Worm (Caenorhabditis elegans) whole organism, L1 larva: Measurements from ENCODE around the gene col-146.

ENCODE experiments used
- C16A3.4 ChIP-seq: fragments of 150-350 bp; optimal IDR thresholded peaks from 2 replicates; lab custom pipeline; 2014; ENCODE audit warnings: missing biosample characterization, missing genetic modification characterization
- blmp-1 ChIP-seq: fragments of 150-350 bp; optimal IDR thresholded peaks from 2 replicates; lab custom pipeline; 2014; ENCODE audit warnings: missing biosample characterization, missing genetic modification characterization
- ceh-82 ChIP-seq, 3 experiments: fragments of 150-350 bp in 1 of 3; sonication (generic microtip) in 2 of 3; optimal IDR thresholded peaks; 2 replicates each; lab custom pipeline; 2014 to 2017; ENCODE audit warnings: missing biosample characterization in 3 of 3, missing genetic modification characterization in 3 of 3
- ceh-90 ChIP-seq: sonication (generic microtip); optimal IDR thresholded peaks from 2 replicates; lab custom pipeline; 2016; ENCODE audit warnings: missing genetic modification characterization, missing compliant biosample characterization
- ces-1 ChIP-seq: fragments of 150-350 bp; optimal IDR thresholded peaks from 2 replicates; lab custom pipeline; 2014; ENCODE audit warnings: missing biosample characterization, missing genetic modification reagents, missing genetic modification characterization
- dpl-1 ChIP-seq, 3 experiments: fragments of 150-350 bp in 2 of 3; sonication (generic microtip) in 1 of 3; optimal IDR thresholded peaks; 2 replicates each; lab custom pipeline; 2014 to 2017; ENCODE audit warnings: missing biosample characterization in 3 of 3, missing genetic modification characterization in 3 of 3, missing genetic modification reagents in 3 of 3
- dsc-1 ChIP-seq: sonication (generic microtip); optimal IDR thresholded peaks from 2 replicates; lab custom pipeline; 2016; ENCODE audit warnings: mild to moderate bottlenecking, missing genetic modification characterization, missing compliant biosample characterization
- efl-1 ChIP-seq, 4 experiments: fragments of 150-350 bp; optimal IDR thresholded peaks in 3 of 4; peaks in 1 of 4; 1 replicate in 1 of 4; 2 replicates in 3 of 4; lab custom pipeline; 2014; ENCODE audit warnings: missing biosample characterization in 2 of 4, missing genetic modification characterization in 2 of 4, missing genetic modification reagents in 2 of 4
- egl-13 ChIP-seq: sonication (generic microtip); optimal IDR thresholded peaks from 2 replicates; lab custom pipeline; 2016; ENCODE audit warnings: missing genotype, missing genetic modification reagents, missing genetic modification characterization, missing compliant biosample characterization
- egl-27 ChIP-seq, 2 experiments: fragments of 150-350 bp in 1 of 2; sonication (generic microtip); optimal IDR thresholded peaks; 3 replicates each; lab custom pipeline; 2017 to 2018; ENCODE audit warnings: missing biosample characterization in 2 of 2, missing genetic modification characterization in 2 of 2, missing genetic modification reagents in 2 of 2
- elt-3 ChIP-seq, 6 experiments: fragments of 150-350 bp in 1 of 6; sonication (generic microtip); optimal IDR thresholded peaks; 2 replicates each; lab custom pipeline; 2017 to 2018; ENCODE audit warnings: missing biosample characterization in 6 of 6, missing genetic modification characterization in 6 of 6, inconsistent platforms in 1 of 6
- fkh-10 ChIP-seq: sonication (generic microtip); optimal IDR thresholded peaks from 2 replicates; lab custom pipeline; 2017; ENCODE audit warnings: missing biosample characterization, missing genetic modification reagents, missing genetic modification characterization
- fkh-8 ChIP-seq: sonication (generic microtip); optimal IDR thresholded peaks from 2 replicates; lab custom pipeline; 2016; ENCODE audit warnings: mild to moderate bottlenecking, missing genetic modification characterization, missing compliant biosample characterization
- fos-1 ChIP-seq: fragments of 150-350 bp; optimal IDR thresholded peaks from 2 replicates; lab custom pipeline; 2014; ENCODE audit warnings: missing biosample characterization, missing genetic modification characterization
- grh-1 ChIP-seq: fragments of 200-800 bp; sonication (Bioruptor generic); IDR thresholded peaks from 2 replicates; pipeline ENCODE4 v1.3.6; 2022; ENCODE audit warnings: missing genetic modification reagents, missing genetic modification characterization, missing compliant biosample characterization
- lin-13 ChIP-seq: fragments of 150-350 bp; optimal IDR thresholded peaks from 2 replicates; lab custom pipeline; 2014; ENCODE audit warnings: missing biosample characterization, missing genetic modification reagents, missing genetic modification characterization
- lin-15B ChIP-seq: fragments of 150-350 bp; sonication (generic microtip); optimal IDR thresholded peaks from 3 replicates; lab custom pipeline; 2014; ENCODE audit warnings: missing biosample characterization, missing genetic modification characterization
- lin-35 ChIP-seq, 2 experiments: fragments of 150-350 bp; optimal IDR thresholded peaks; 2 replicates each; lab custom pipeline; 2014; ENCODE audit warnings: missing biosample characterization in 2 of 2, missing genetic modification characterization in 2 of 2, missing genetic modification reagents in 2 of 2
- lin-39 ChIP-seq: fragments of 150-350 bp; optimal IDR thresholded peaks from 2 replicates; lab custom pipeline; 2014; ENCODE audit warnings: missing biosample characterization, missing genetic modification reagents, missing genetic modification characterization
- lir-3 ChIP-seq: sonication (generic microtip); optimal IDR thresholded peaks from 2 replicates; lab custom pipeline; 2016; ENCODE audit warnings: mild to moderate bottlenecking, missing genetic modification characterization, moderate library complexity, missing compliant biosample characterization; ENCODE audit not compliant: poor library complexity
- lsy-2 ChIP-seq, 2 experiments: fragments of 150-350 bp; optimal IDR thresholded peaks; 2 replicates each; lab custom pipeline; 2014; ENCODE audit warnings: missing biosample characterization in 2 of 2, missing genetic modification characterization in 2 of 2
- mab-9 ChIP-seq: fragments of 200-800 bp; sonication (Bioruptor generic); IDR thresholded peaks from 2 replicates; pipeline ENCODE4 v1.3.6; 2022; ENCODE audit warnings: missing genetic modification reagents, missing genetic modification characterization, missing compliant biosample characterization
- mef-2 ChIP-seq: fragments of 150-350 bp; optimal IDR thresholded peaks from 2 replicates; lab custom pipeline; 2014; ENCODE audit warnings: missing biosample characterization, missing genetic modification characterization
- nhr-12 ChIP-seq: sonication (generic microtip); optimal IDR thresholded peaks from 2 replicates; lab custom pipeline; 2017; ENCODE audit warnings: missing biosample characterization, missing genetic modification characterization
- nhr-19 ChIP-seq: fragments of 200-800 bp; sonication (Bioruptor generic); conservative IDR thresholded peaks from 2 replicates; pipeline ENCODE4 v1.3.6; 2022; ENCODE audit warnings: missing genetic modification characterization, missing compliant biosample characterization
- nhr-20 ChIP-seq: sonication (generic microtip); optimal IDR thresholded peaks from 2 replicates; lab custom pipeline; 2016; ENCODE audit warnings: mild to moderate bottlenecking, missing genetic modification characterization, missing compliant biosample characterization
- nhr-237 ChIP-seq: fragments of 150-350 bp; optimal IDR thresholded peaks from 2 replicates; lab custom pipeline; 2014; ENCODE audit warnings: missing biosample characterization, missing genetic modification characterization
- nhr-47 ChIP-seq: sonication (generic microtip); optimal IDR thresholded peaks from 2 replicates; lab custom pipeline; 2016; ENCODE audit warnings: mild to moderate bottlenecking, missing genetic modification characterization, moderate library complexity, missing compliant biosample characterization
- nhr-71 ChIP-seq: sonication (generic microtip); optimal IDR thresholded peaks from 2 replicates; lab custom pipeline; 2016; ENCODE audit warnings: mild to moderate bottlenecking, missing genetic modification characterization, moderate library complexity, missing compliant biosample characterization
- nhr-85 ChIP-seq: sonication (generic microtip); peaks from one replicate; lab custom pipeline; 2016; ENCODE audit warnings: missing genetic modification characterization, inconsistent platforms, missing compliant biosample characterization
- pqm-1 ChIP-seq: sonication (generic microtip); optimal IDR thresholded peaks from 3 replicates; lab custom pipeline; 2017; ENCODE audit warnings: missing biosample characterization, missing genetic modification characterization
- rnt-1 ChIP-seq: sonication (generic microtip); optimal IDR thresholded peaks from 2 replicates; lab custom pipeline; 2016; ENCODE audit warnings: mild to moderate bottlenecking, missing genetic modification characterization, moderate library complexity, missing compliant biosample characterization
- skn-1 ChIP-seq: fragments of 150-350 bp; optimal IDR thresholded peaks from 2 replicates; lab custom pipeline; 2014; ENCODE audit warnings: missing biosample characterization, missing genetic modification characterization
- snpc-4 ChIP-seq: fragments of 150-350 bp; optimal IDR thresholded peaks from 2 replicates; lab custom pipeline; 2014; ENCODE audit warnings: missing biosample characterization, missing genetic modification characterization
- snu-23 ChIP-seq: sonication (generic microtip); optimal IDR thresholded peaks from 2 replicates; lab custom pipeline; 2016; ENCODE audit warnings: missing genetic modification characterization, missing compliant biosample characterization
- sox-4 ChIP-seq: sonication (generic microtip); optimal IDR thresholded peaks from 2 replicates; lab custom pipeline; 2016; ENCODE audit warnings: missing genetic modification characterization, missing compliant biosample characterization
- sptf-1 ChIP-seq: fragments of 150-350 bp; optimal IDR thresholded peaks from 2 replicates; lab custom pipeline; 2014; ENCODE audit warnings: missing biosample characterization, missing genetic modification characterization
- swsn-7 ChIP-seq: sonication (generic microtip); optimal IDR thresholded peaks from 2 replicates; lab custom pipeline; 2016; ENCODE audit warnings: missing genetic modification characterization, missing compliant biosample characterization
- tlp-1 ChIP-seq: fragments of 150-350 bp; optimal IDR thresholded peaks from 2 replicates; lab custom pipeline; 2014; ENCODE audit warnings: missing biosample characterization, missing genetic modification characterization
- unc-130 ChIP-seq: fragments of 150-350 bp; optimal IDR thresholded peaks from 2 replicates; lab custom pipeline; 2017; ENCODE audit warnings: missing biosample characterization, missing genetic modification characterization, inconsistent platforms
- unc-98 ChIP-seq: fragments of 200-800 bp; sonication (Bioruptor generic); IDR thresholded peaks from 2 replicates; pipeline ENCODE4 v1.3.6; 2022; ENCODE audit warnings: missing genetic modification characterization, missing compliant biosample characterization
- xbp-1 ChIP-seq: sonication (generic microtip); optimal IDR thresholded peaks from 2 replicates; lab custom pipeline; 2016; ENCODE audit warnings: missing genetic modification characterization, missing compliant biosample characterization
- zip-4 ChIP-seq: fragments of 200-800 bp; sonication (Bioruptor generic); optimal IDR thresholded peaks from 2 replicates; lab custom pipeline; 2018; ENCODE audit warnings: mild to moderate bottlenecking, missing genetic modification characterization, moderate library complexity, missing compliant biosample characterization
- ztf-11 ChIP-seq, 2 experiments: sonication (generic microtip); optimal IDR thresholded peaks; 2 replicates each; lab custom pipeline; 2016 to 2017; ENCODE audit warnings: missing genetic modification characterization in 2 of 2, missing biosample characterization in 1 of 2, missing compliant biosample characterization in 1 of 2
- ztf-4 ChIP-seq: fragments of 150-350 bp; optimal IDR thresholded peaks from 2 replicates; lab custom pipeline; 2014; ENCODE audit warnings: missing biosample characterization, missing genetic modification characterization

col-146 gene

ce11 chrV:9645507-9645906, 15.8 kb downstream of the col-146 start, which contains the start of the genes atl-1 and hcp-2:
Gene atl-1, minus strand, starts transcription at chrV:9645595.
Gene hcp-2, plus strand, starts transcription at chrV:9645859.
- TF ChIP-seq skn-1 (tag; lab: Kevin White, UChicago) (no peak), nhr-47 (no peak), efl-1 (optimal IDR thresholded peaks at IDR 0.05; lab: Kevin White, UChicago) (peak; percentile 69 to 83), efl-1 (GFP tag; optimal IDR thresholded peaks at IDR 0.05 in 1 of 2; lab: Kevin White, UChicago) (peak; percentile 78 to 97), swsn-7 (tag; lab: Kevin White, UChicago) (no peak), ztf-11 (tag; optimal IDR thresholded peaks at IDR 0.05; lab: Kevin White, UChicago) (no peak), lin-35 (GFP tag; optimal IDR thresholded peaks at IDR 0.05; lab: Kevin White, UChicago) (peak; percentile 49 to 87), ces-1 (GFP tag; lab: Kevin White, UChicago) (no peak), dpl-1 (GFP tag; optimal IDR thresholded peaks at IDR 0.05; lab: Kevin White, UChicago) (peak; percentile 50 to 82 (median 70)), lin-15B (tag; lab: Kevin White, UChicago) (peak; percentile 11), snpc-4 (tag; lab: Kevin White, UChicago) (no peak), sox-4 (tag; lab: Kevin White, UChicago) (no peak), mef-2 (tag; lab: Kevin White, UChicago) (no peak), tlp-1 (tag; lab: Kevin White, UChicago) (no peak), unc-130 (tag; lab: Kevin White, UChicago) (no peak), sptf-1 (tag; lab: Kevin White, UChicago) (no peak), C16A3.4 (tag; lab: Kevin White, UChicago) (peak; percentile 9)

ce11 chrV:9651294-9651693, 21.6 kb downstream of the col-146 start, which contains the start of gene T06E4.21:
Gene T06E4.21, plus strand, starts transcription at chrV:9651594.
- no peak for TF ChIP-seq swsn-7 (tag; lab: Kevin White, UChicago)
- no peak for TF ChIP-seq ceh-82 (tag; optimal IDR thresholded peaks at IDR 0.05; lab: Kevin White, UChicago)
- no peak for TF ChIP-seq nhr-19 (GFP tag; lab: Robert Waterston, UW)
- TF ChIP-seq ztf-4 (tag; lab: Kevin White, UChicago), result no peak
- no peak for TF ChIP-seq ceh-90 (tag; lab: Kevin White, UChicago)
- no peak for TF ChIP-seq blmp-1 (tag; lab: Kevin White, UChicago)
- TF ChIP-seq sox-4 (tag; lab: Kevin White, UChicago), result no peak
- TF ChIP-seq, all 84 proteins: peak for 0

ce11 chrV:9654154-9654805, 24.5 kb downstream of the col-146 start, which contains the start of gene cyp-29A4:
Gene cyp-29A4, plus strand, starts transcription at chrV:9654755.
- no peak for TF ChIP-seq egl-27 (tag; optimal IDR thresholded peaks at IDR 0.05; lab: Kevin White, UChicago)
- TF ChIP-seq dsc-1 (tag; lab: Kevin White, UChicago), result no peak
- TF ChIP-seq nhr-71 (tag; lab: Kevin White, UChicago), result peak; percentile 72
- TF ChIP-seq blmp-1 (tag; lab: Kevin White, UChicago), result peak; percentile 58
- TF ChIP-seq unc-98 (GFP tag; lab: Robert Waterston, UW), result no peak
- peak in 1 of 2 experiments; percentile 29 for TF ChIP-seq lin-35 (GFP tag; optimal IDR thresholded peaks at IDR 0.05; lab: Kevin White, UChicago)
- TF ChIP-seq egl-13 (tag; lab: Kevin White, UChicago), result no peak
- no peak for TF ChIP-seq xbp-1
- TF ChIP-seq mef-2 (tag; lab: Kevin White, UChicago), result no peak
- no peak for TF ChIP-seq swsn-7 (tag; lab: Kevin White, UChicago)
- no peak for TF ChIP-seq lsy-2 (tag; optimal IDR thresholded peaks at IDR 0.05; lab: Kevin White, UChicago)
- TF ChIP-seq fos-1 (tag; lab: Kevin White, UChicago), result no peak
- TF ChIP-seq nhr-12 (tag; lab: Kevin White, UChicago), result no peak
- TF ChIP-seq nhr-20 (tag; lab: Kevin White, UChicago), result peak; percentile 66
- no peak for TF ChIP-seq zip-4 (GFP tag; lab: Kevin White, UChicago)
- TF ChIP-seq fkh-8 (tag; lab: Kevin White, UChicago), result no peak
- no peak for TF ChIP-seq lin-13 (GFP tag; lab: Kevin White, UChicago)
- no peak for TF ChIP-seq sox-4 (tag; lab: Kevin White, UChicago)
- TF ChIP-seq tlp-1 (tag; lab: Kevin White, UChicago), result no peak
- TF ChIP-seq pqm-1, result no peak
- peak; percentile 68 for TF ChIP-seq grh-1 (GFP tag; lab: Robert Waterston, UW)
- TF ChIP-seq nhr-237 (tag; lab: Kevin White, UChicago), result no peak
- no peak for TF ChIP-seq lin-39 (tag; lab: Kevin White, UChicago)
- TF ChIP-seq lir-3 (tag; lab: Kevin White, UChicago), result no peak
- no peak for TF ChIP-seq rnt-1
- TF ChIP-seq mab-9 (GFP tag; lab: Robert Waterston, UW), result no peak
- TF ChIP-seq elt-3 (tag; optimal IDR thresholded peaks at IDR 0.05; lab: Kevin White, UChicago), result peak; percentile 69 to 96 (median 92)
- TF ChIP-seq fkh-10 (GFP tag; lab: Kevin White, UChicago), result no peak
- TF ChIP-seq nhr-19 (GFP tag; lab: Robert Waterston, UW), result peak; percentile 44
- no peak for TF ChIP-seq dpl-1 (GFP tag; optimal IDR thresholded peaks at IDR 0.05; lab: Kevin White, UChicago)
- TF ChIP-seq ces-1 (GFP tag; lab: Kevin White, UChicago), result no peak
- peak; percentile 89 for TF ChIP-seq nhr-85
- peak; percentile 31 for TF ChIP-seq snu-23 (GFP tag; lab: Kevin White, UChicago)
- TF ChIP-seq nhr-47, result no peak
